Fruit fly (Drosophila melanogaster) whole organism, embryonic: Measurements from ENCODE around the gene yps.

Source experiments
- B-H2 ChIP-seq: fragments of 200-800 bp; sonication (Bioruptor generic); optimal IDR thresholded peaks from 2 replicates; lab custom pipeline; 2018; ENCODE audit warnings: missing biosample characterization, mild to moderate bottlenecking, missing genetic modification characterization
- Blimp-1 ChIP-seq: fragments of 200-800 bp; sonication (Bioruptor generic); optimal IDR thresholded peaks from 3 replicates; lab custom pipeline; 2018; ENCODE audit warnings: missing biosample characterization, missing genetic modification characterization, mild to moderate bottlenecking, moderate library complexity, missing genetic modification reagents
- CG10209 ChIP-seq: fragments of 200-800 bp; sonication (Bioruptor generic); optimal IDR thresholded peaks from 3 replicates; lab custom pipeline; 2017; ENCODE audit warnings: missing biosample characterization, mild to moderate bottlenecking, missing genetic modification characterization, missing genetic modification reagents
- CG12104 ChIP-seq: fragments of 200-800 bp; sonication (Bioruptor generic); optimal IDR thresholded peaks from 3 replicates; lab custom pipeline; 2016; ENCODE audit warnings: missing biosample characterization, missing genetic modification characterization
- CG1233 ChIP-seq: fragments of 200-800 bp; sonication (Bioruptor generic); optimal IDR thresholded peaks from 4 replicates; lab custom pipeline; 2018; ENCODE audit warnings: missing biosample characterization, mild to moderate bottlenecking, missing genetic modification characterization
- CG13123 ChIP-seq: fragments of 200-800 bp; sonication (Bioruptor generic); optimal IDR thresholded peaks from 2 replicates; lab custom pipeline; 2016; ENCODE audit warnings: missing biosample characterization, missing genetic modification characterization
- CG13775 ChIP-seq: fragments of 200-800 bp; sonication (Bioruptor generic); optimal IDR thresholded peaks from 3 replicates; lab custom pipeline; 2017; ENCODE audit warnings: missing biosample characterization, mild to moderate bottlenecking, missing genetic modification characterization
- CG13894 ChIP-seq: fragments of 200-800 bp; sonication (Bioruptor generic); optimal IDR thresholded peaks from 3 replicates; lab custom pipeline; 2018; ENCODE audit warnings: missing biosample characterization, mild to moderate bottlenecking, missing genetic modification characterization, moderate library complexity
- CG1603 ChIP-seq: fragments of 200-800 bp; sonication (Bioruptor generic); optimal IDR thresholded peaks from 2 replicates; lab custom pipeline; 2019; ENCODE audit warnings: missing biosample characterization, mild to moderate bottlenecking, missing genetic modification characterization, moderate library complexity
- CG16815 ChIP-seq: fragments of 200-800 bp; sonication (Bioruptor generic); optimal IDR thresholded peaks from 3 replicates; lab custom pipeline; 2017; ENCODE audit warnings: missing biosample characterization, mild to moderate bottlenecking, missing genetic modification characterization
- CG2889 ChIP-seq: fragments of 200-800 bp; sonication (Bioruptor generic); IDR thresholded peaks from 3 replicates; pipeline ENCODE4 v1.3.6; 2022; ENCODE audit warnings: missing biosample characterization, missing genetic modification characterization
- CG30020 ChIP-seq: fragments of 200-800 bp; optimal IDR thresholded peaks from 2 replicates; lab custom pipeline; 2019; ENCODE audit warnings: missing biosample characterization, mild to moderate bottlenecking, missing genetic modification characterization, moderate library complexity
- CG31224 ChIP-seq: fragments of 200-800 bp; sonication (Bioruptor generic); IDR thresholded peaks from 2 replicates; pipeline ENCODE4 v1.3.6; 2022; ENCODE audit warnings: missing biosample characterization, missing genetic modification characterization
- CG4328 ChIP-seq: fragments of 200-800 bp; sonication (Bioruptor generic); optimal IDR thresholded peaks from 3 replicates; lab custom pipeline; 2017; ENCODE audit warnings: missing biosample characterization, missing genetic modification reagents, missing genetic modification characterization
- CG6683 ChIP-seq: fragments of 200-800 bp; sonication (Bioruptor generic); optimal IDR thresholded peaks from 2 replicates; lab custom pipeline; 2017; ENCODE audit warnings: missing biosample characterization, mild to moderate bottlenecking, missing genetic modification characterization, missing genetic modification reagents
- CG8765 ChIP-seq: fragments of 200-800 bp; sonication (Bioruptor generic); IDR thresholded peaks from 2 replicates; pipeline ENCODE4 v1.3.6; 2022; ENCODE audit warnings: missing biosample characterization, missing genetic modification characterization
- CG9437 ChIP-seq: fragments of 200-800 bp; sonication (Bioruptor generic); optimal IDR thresholded peaks from 2 replicates; lab custom pipeline; 2018; ENCODE audit warnings: missing biosample characterization, mild to moderate bottlenecking, missing genetic modification characterization
- CG9876 ChIP-seq: fragments of 200-800 bp; sonication (Bioruptor generic); optimal IDR thresholded peaks from 2 replicates; lab custom pipeline; 2016; ENCODE audit warnings: missing biosample characterization, missing genetic modification characterization
- CoRest ChIP-seq: fragments of 200-800 bp; sonication (Bioruptor generic); optimal IDR thresholded peaks from 3 replicates; lab custom pipeline; 2018; ENCODE audit warnings: missing biosample characterization, mild to moderate bottlenecking, missing genetic modification characterization, moderate library complexity
- D ChIP-seq, 2 experiments: fragments of 200-800 bp in 1 of 2; fragments of >200 bp in 1 of 2; sonication (Bioruptor generic) in 1 of 2; optimal IDR thresholded peaks; 2 replicates in 1 of 2; 3 replicates in 1 of 2; lab custom pipeline; 2017; ENCODE audit warnings: mild to moderate bottlenecking in 1 of 2, missing biosample characterization in 1 of 2, missing genetic modification characterization in 1 of 2, missing genetic modification reagents in 1 of 2
- Dp ChIP-seq: fragments of 200-800 bp; sonication (Bioruptor generic); optimal IDR thresholded peaks from 2 replicates; lab custom pipeline; 2018; ENCODE audit warnings: missing biosample characterization, mild to moderate bottlenecking, missing genetic modification characterization, moderate library complexity
- Drgx ChIP-seq: fragments of 200-800 bp; sonication (Bioruptor generic); IDR thresholded peaks from 2 replicates; pipeline ENCODE4 v1.3.6; 2022; ENCODE audit warnings: missing biosample characterization, missing genetic modification characterization
- HLHmδ ChIP-seq: fragments of 200-800 bp; sonication (Bioruptor generic); optimal IDR thresholded peaks from 2 replicates; lab custom pipeline; 2018; ENCODE audit warnings: missing biosample characterization, mild to moderate bottlenecking, missing genetic modification characterization, moderate library complexity
- Hmx ChIP-seq: fragments of 200-800 bp; sonication (Bioruptor generic); optimal IDR thresholded peaks from 2 replicates; lab custom pipeline; 2016; ENCODE audit warnings: missing biosample characterization, missing genetic modification characterization
- MBD-R2 ChIP-seq: fragments of 200-800 bp; sonication (Bioruptor generic); IDR thresholded peaks from 2 replicates; pipeline ENCODE4 v1.3.6; 2022; ENCODE audit warnings: missing biosample characterization, missing genetic modification characterization
- Med ChIP-seq: fragments of 200-800 bp; sonication (Bioruptor generic); peaks from one replicate; lab custom pipeline; 2016; ENCODE audit warnings: missing biosample characterization, missing genetic modification characterization, mild to moderate bottlenecking, inconsistent platforms, moderate library complexity
- Neu2 ChIP-seq: fragments of 200-800 bp; sonication (Bioruptor generic); optimal IDR thresholded peaks from 3 replicates; lab custom pipeline; 2016; ENCODE audit warnings: missing biosample characterization, missing genetic modification characterization, borderline replicate concordance
- Optix ChIP-seq: fragments of 200-800 bp; sonication (Bioruptor generic); IDR thresholded peaks from 3 replicates; pipeline ENCODE4 v1.3.6; 2022; ENCODE audit warnings: missing biosample characterization, missing genetic modification characterization
- Side ChIP-seq: fragments of 200-800 bp; sonication (Bioruptor generic); optimal IDR thresholded peaks from 2 replicates; lab custom pipeline; 2016; ENCODE audit warnings: missing biosample characterization, missing genetic modification characterization
- Taf1 ChIP-seq: fragments of 200-800 bp; sonication (Bioruptor generic); IDR thresholded peaks from 2 replicates; pipeline ENCODE4 v1.3.6; 2022; ENCODE audit warnings: missing biosample characterization, missing genetic modification characterization
- ase ChIP-seq: fragments of 200-800 bp; sonication (Bioruptor generic); IDR thresholded peaks from 3 replicates; pipeline ENCODE4 v1.3.6; 2022; ENCODE audit warnings: missing biosample characterization, missing genetic modification characterization
- danr ChIP-seq: fragments of 200-800 bp; sonication (Bioruptor generic); IDR thresholded peaks from 2 replicates; pipeline ENCODE4 v1.3.6; 2022; ENCODE audit warnings: missing biosample characterization, missing genetic modification characterization
- dm ChIP-seq: fragments of 200-800 bp; sonication (Bioruptor generic); optimal IDR thresholded peaks from 3 replicates; lab custom pipeline; 2016; ENCODE audit warnings: missing biosample characterization, missing genetic modification characterization
- exex ChIP-seq: fragments of 200-800 bp; sonication (Bioruptor generic); optimal IDR thresholded peaks from 4 replicates; lab custom pipeline; 2018; ENCODE audit warnings: missing biosample characterization, mild to moderate bottlenecking, missing genetic modification characterization, moderate library complexity
- ftz-f1 ChIP-seq: fragments of 200-800 bp; sonication (Bioruptor generic); optimal IDR thresholded peaks from 2 replicates; lab custom pipeline; 2016; ENCODE audit warnings: missing biosample characterization, missing genetic modification characterization
- grn ChIP-seq: fragments of 200-800 bp; sonication (Bioruptor generic); optimal IDR thresholded peaks from 3 replicates; lab custom pipeline; 2017; ENCODE audit warnings: missing biosample characterization, missing genetic modification characterization
- hkb ChIP-seq, 2 experiments: fragments of 200-800 bp in 1 of 2; fragments of >200 bp in 1 of 2; sonication (Bioruptor generic) in 1 of 2; IDR thresholded peaks in 1 of 2; optimal IDR thresholded peaks in 1 of 2; 2 replicates each; pipeline versions ENCODE4 v1.3.6 to Lab custom; 2017 to 2022; ENCODE audit warnings: missing biosample characterization in 1 of 2, missing genetic modification characterization in 1 of 2
- ind ChIP-seq: fragments of 200-800 bp; sonication (Bioruptor generic); optimal IDR thresholded peaks from 3 replicates; lab custom pipeline; 2016; ENCODE audit warnings: missing biosample characterization, missing genetic modification characterization
- insv ChIP-seq, 2 experiments: fragments of 200-800 bp; sonication (Bioruptor generic); optimal IDR thresholded peaks; 3 replicates each; lab custom pipeline; 2016 to 2018; ENCODE audit warnings: missing biosample characterization in 2 of 2, missing genetic modification characterization in 2 of 2
- jigr1 ChIP-seq: fragments of 200-800 bp; sonication (Bioruptor generic); IDR thresholded peaks from 3 replicates; pipeline ENCODE4 v1.3.6; 2022; ENCODE audit warnings: missing biosample characterization, missing genetic modification characterization
- jumu ChIP-seq: fragments of 200-800 bp; sonication (Bioruptor generic); optimal IDR thresholded peaks from 3 replicates; lab custom pipeline; 2016; ENCODE audit warnings: missing biosample characterization, missing genetic modification characterization
- klu ChIP-seq: fragments of 200-800 bp; sonication (Bioruptor generic); IDR thresholded peaks from 2 replicates; pipeline ENCODE4 v1.3.6; 2022; ENCODE audit warnings: missing biosample characterization, missing genetic modification characterization
- kni ChIP-seq: fragments of 200-800 bp; sonication (Bioruptor generic); optimal IDR thresholded peaks from 3 replicates; lab custom pipeline; 2017; ENCODE audit warnings: mild to moderate bottlenecking, missing biosample characterization, missing genetic modification reagents, missing genetic modification characterization
- nerfin-1 ChIP-seq: fragments of 200-800 bp; sonication (Bioruptor generic); optimal IDR thresholded peaks from 3 replicates; lab custom pipeline; 2019; ENCODE audit warnings: missing biosample characterization, mild to moderate bottlenecking, missing genetic modification characterization, moderate library complexity
- pzg ChIP-seq: fragments of 200-800 bp; sonication (Bioruptor generic); optimal IDR thresholded peaks from 3 replicates; lab custom pipeline; 2018; ENCODE audit warnings: missing biosample characterization, mild to moderate bottlenecking, missing genetic modification characterization, moderate library complexity
- tio ChIP-seq: fragments of 200-800 bp; sonication (Bioruptor generic); optimal IDR thresholded peaks from 2 replicates; lab custom pipeline; 2017; ENCODE audit warnings: missing biosample characterization, missing genetic modification characterization, inconsistent platforms
- tup ChIP-seq: fragments of 200-800 bp; sonication (Bioruptor generic); optimal IDR thresholded peaks from 2 replicates; lab custom pipeline; 2016; ENCODE audit warnings: missing biosample characterization, mild to moderate bottlenecking, missing genetic modification characterization, moderate library complexity

Gene yps

DNA sequence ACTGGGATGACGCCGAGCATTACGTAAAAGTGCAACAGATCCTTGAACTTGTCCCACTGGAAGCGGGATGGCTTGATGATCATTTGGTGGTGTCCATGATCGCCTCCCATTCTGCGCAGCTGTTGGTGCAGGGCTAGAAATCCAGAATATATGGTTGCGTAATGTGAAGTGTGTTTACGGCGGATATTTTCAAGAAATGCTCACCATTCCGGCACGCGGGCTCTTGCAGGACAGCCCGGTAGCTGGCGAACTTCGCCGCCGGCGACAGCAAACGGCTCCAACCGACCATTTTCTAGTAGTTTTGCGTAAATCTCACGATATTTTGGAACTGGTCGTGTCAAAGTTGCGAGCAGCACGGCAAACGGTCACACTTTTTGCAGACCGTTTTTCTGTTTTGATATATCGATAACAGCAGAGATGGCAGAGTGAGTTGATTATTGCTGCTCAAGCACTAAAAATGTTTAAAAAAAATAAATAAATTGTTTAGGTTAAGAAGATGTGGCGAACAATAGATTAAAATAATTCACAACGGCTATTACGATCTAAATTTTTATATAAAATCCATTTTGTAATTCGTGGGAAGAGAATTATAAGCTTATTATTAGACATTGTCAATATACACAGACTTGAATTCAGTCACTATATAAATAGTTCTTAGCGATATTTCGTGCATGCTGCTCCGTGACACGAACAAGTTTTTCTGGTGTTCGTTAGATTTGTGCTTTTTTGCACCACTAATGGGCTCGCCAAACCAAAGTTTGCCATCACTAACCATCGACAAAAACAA is 13.4 kb upstream of the yps start, which contains the start of the genes ND-SGDH and RhoGAP68F (continued):
- TF ChIP-seq CG9437 (peak; percentile 65), pzg (GFP tag; lab: Kevin White, UChicago) (peak; percentile 57), tup (GFP tag; lab: Kevin White, UChicago) (peak; percentile 8), MBD-R2 (peak; percentile 55), insv (GFP tag; optimal IDR thresholded peaks at IDR 0.05; lab: Kevin White, UChicago) (peak in 1 of 2 experiments; percentile 20), CG1233 (GFP tag; lab: Kevin White, UChicago) (peak; percentile 73), D (optimal IDR thresholded peaks at IDR 0.05; lab: Kevin White, UChicago) (no peak), D (GFP tag; optimal IDR thresholded peaks at IDR 0.05; lab: Kevin White, UChicago) (peak; percentile 34), Dp (GFP tag; lab: Kevin White, UChicago) (peak; percentile 8), kni (peak; percentile 33), CG13123 (GFP tag; lab: Kevin White, UChicago) (peak; percentile 62), CoRest (tag; lab: Kevin White, UChicago) (peak; percentile 90), Blimp-1 (peak; percentile 56), nerfin-1 (tag; lab: Kevin White, UChicago) (peak; percentile 62), CG31224 (GFP tag; lab: Robert Waterston, UW) (peak; percentile 55), tio (GFP tag; lab: Kevin White, UChicago) (peak; percentile 72), CG6683 (GFP tag; lab: Kevin White, UChicago) (peak; percentile 20), dm (GFP tag; lab: Kevin White, UChicago) (peak; percentile 58), ftz-f1 (GFP tag; lab: Kevin White, UChicago) (no peak), danr (GFP tag; lab: Robert Waterston, UW) (peak; percentile 17; the same call in 1 of the 2 replicates), CG16815 (GFP tag; lab: Kevin White, UChicago) (peak; percentile 73), HLHmδ (no peak), Drgx (peak; percentile 34; the same call in 1 of the 2 replicates), ind (peak; percentile 83), Taf1 (GFP tag; lab: Robert Waterston, UW) (peak; percentile 29; the same call in 1 of the 2 replicates), B-H2 (GFP tag; lab: Kevin White, UChicago) (peak; percentile 77), CG2889 (GFP tag; lab: Robert Waterston, UW) (no peak), Side (GFP tag; lab: Kevin White, UChicago) (peak; percentile 15), grn (peak; percentile 8), CG30020 (peak; percentile 77), CG9876 (GFP tag; lab: Kevin White, UChicago) (peak; percentile 6), jigr1 (no peak), Optix (GFP tag; lab: Robert Waterston, UW) (no peak), CG13894 (tag; lab: Kevin White, UChicago) (peak; percentile 65), CG10209 (GFP tag; lab: Kevin White, UChicago) (peak; percentile 56), exex (tag; lab: Kevin White, UChicago) (no peak), CG13775 (GFP tag; lab: Kevin White, UChicago) (peak; percentile 85), jumu (GFP tag; lab: Kevin White, UChicago) (peak; percentile 67), Med (GFP tag; lab: Kevin White, UChicago) (peak; percentile 78), Neu2 (peak; percentile 85), CG4328 (GFP tag; lab: Kevin White, UChicago) (peak; percentile 61), klu (GFP tag; lab: Robert Waterston, UW) (peak; percentile 71), CG1603 (tag; lab: Kevin White, UChicago) (peak; percentile 18), Hmx (peak; percentile 38), ase (GFP tag; lab: Robert Waterston, UW) (0 out of 3 replicates have a peak, but pooled peaks have one; percentile 37), CG8765 (GFP tag; lab: Robert Waterston, UW) (no peak), hkb (optimal IDR thresholded peaks at IDR 0.05; lab: Kevin White, UChicago) (no peak), hkb (GFP tag; IDR thresholded peaks at IDR 0.05; lab: Robert Waterston, UW) (no peak; the same call in none of the 2 replicates), CG12104 (GFP tag; lab: Kevin White, UChicago) (peak; percentile 69)
